Worm (Caenorhabditis elegans) whole organism, mixed stage, embryonic: Measurements from ENCODE around the gene F37A8.1.

ENCODE experiments used
- ceh-39 ChIP-seq: fragments of 150-350 bp; optimal IDR thresholded peaks from 2 replicates; lab custom pipeline; 2014; ENCODE audit warnings: missing biosample characterization, missing genetic modification characterization
- ceh-83 ChIP-seq: fragments of 200-800 bp; sonication (Bioruptor generic); optimal IDR thresholded peaks from 2 replicates; lab custom pipeline; 2018; ENCODE audit warnings: mild to moderate bottlenecking, missing genetic modification characterization, missing compliant biosample characterization
- ces-1 ChIP-seq: fragments of 150-350 bp; optimal IDR thresholded peaks from 2 replicates; lab custom pipeline; 2014; ENCODE audit warnings: missing biosample characterization, missing genetic modification reagents, missing genetic modification characterization
- elt-1 ChIP-seq: sonication (generic microtip); optimal IDR thresholded peaks from 2 replicates; lab custom pipeline; 2017; ENCODE audit warnings: missing genetic modification characterization, mild to moderate bottlenecking, missing compliant biosample characterization, antibody characterized with exemption, moderate library complexity, borderline replicate concordance; ENCODE audit not compliant: insufficient read depth
- elt-3 ChIP-seq: fragments of 150-350 bp; optimal IDR thresholded peaks from 2 replicates; lab custom pipeline; 2014; ENCODE audit warnings: missing biosample characterization, missing genetic modification characterization
- lin-13 ChIP-seq: fragments of 150-350 bp; optimal IDR thresholded peaks from 2 replicates; lab custom pipeline; 2014; ENCODE audit warnings: missing biosample characterization, missing genetic modification characterization
- lin-32 ChIP-seq: fragments of 200-800 bp; sonication (Bioruptor generic); optimal IDR thresholded peaks from 2 replicates; lab custom pipeline; 2018; ENCODE audit warnings: mild to moderate bottlenecking, missing genetic modification characterization, missing compliant biosample characterization
- nhr-237 ChIP-seq: fragments of 150-350 bp; optimal IDR thresholded peaks from 2 replicates; lab custom pipeline; 2014; ENCODE audit warnings: missing biosample characterization, missing genetic modification characterization
- nhr-76 ChIP-seq: sonication (generic microtip); optimal IDR thresholded peaks from 2 replicates; lab custom pipeline; 2017; ENCODE audit warnings: missing biosample characterization, missing genetic modification characterization
- pha-4 ChIP-seq: fragments of 150-350 bp; optimal IDR thresholded peaks from 2 replicates; lab custom pipeline; 2018; ENCODE audit warnings: missing biosample characterization, missing genetic modification reagents, missing genetic modification characterization
- snpc-4 ChIP-seq: fragments of 150-350 bp; optimal IDR thresholded peaks from 2 replicates; lab custom pipeline; 2014; ENCODE audit warnings: missing biosample characterization, missing genetic modification characterization
- unc-62 ChIP-seq: fragments of 150-350 bp; optimal IDR thresholded peaks from 2 replicates; lab custom pipeline; 2014; ENCODE audit warnings: missing biosample characterization, missing genetic modification reagents, missing genetic modification characterization
- zip-8 ChIP-seq: fragments of 150-350 bp; optimal IDR thresholded peaks from 2 replicates; lab custom pipeline; 2014; ENCODE audit warnings: missing biosample characterization, missing genetic modification characterization
- ztf-11 ChIP-seq: fragments of 150-350 bp; optimal IDR thresholded peaks from 2 replicates; lab custom pipeline; 2014; ENCODE audit warnings: missing biosample characterization, missing genetic modification characterization

DNA sequence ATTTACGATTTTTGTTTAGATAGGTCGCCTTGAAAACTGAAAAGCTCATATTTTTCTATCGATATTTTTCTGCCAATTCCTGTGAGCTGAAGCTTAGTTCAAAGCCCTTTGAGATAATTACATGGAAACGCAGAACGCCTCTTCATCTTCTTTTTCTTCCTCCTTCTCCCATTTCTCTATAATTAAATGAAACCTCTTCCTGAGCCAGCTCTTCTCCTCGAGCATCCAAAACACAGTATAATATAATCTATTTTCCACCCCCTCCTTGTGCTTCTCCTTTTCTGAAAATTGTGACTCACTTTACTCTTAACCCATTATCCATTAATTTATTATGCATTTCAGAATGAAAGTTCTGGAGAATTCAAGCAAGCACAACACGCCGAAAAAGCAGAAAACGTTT is 28.1 kb downstream of the F37A8.1 start, which contains the start of gene F37A8.5:
- TF ChIP-seq elt-3 (tag; lab: Kevin White, UChicago) = no peak
- TF ChIP-seq ceh-39 (tag; lab: Kevin White, UChicago) = no peak
- TF ChIP-seq elt-1 (tag; lab: Kevin White, UChicago) = no peak
- no peak for TF ChIP-seq lin-32 (GFP tag; lab: Kevin White, UChicago)
- no peak for TF ChIP-seq unc-62 (GFP tag; lab: Kevin White, UChicago)
- no peak for TF ChIP-seq snpc-4 (tag; lab: Kevin White, UChicago)
- no peak for TF ChIP-seq nhr-237
- no peak for TF ChIP-seq nhr-76 (tag; lab: Kevin White, UChicago)
- no peak for TF ChIP-seq ztf-11 (tag; lab: Kevin White, UChicago)
- TF ChIP-seq ces-1 (GFP tag; lab: Kevin White, UChicago) = peak; percentile 77
- TF ChIP-seq pha-4 = no peak
- no peak for TF ChIP-seq lin-13 (tag; lab: Kevin White, UChicago)
- no peak for TF ChIP-seq ceh-83 (GFP tag; lab: Kevin White, UChicago)
- no peak for TF ChIP-seq zip-8 (tag; lab: Kevin White, UChicago)
